Worm (Caenorhabditis elegans) whole organism, L4 larva: ENCODE data around the gene cha-1.
A peak's percentile ranks its signal among the peaks of the same experiment; 100 is the strongest.

ENCODE experiments used
- T20F7.1 ChIP-seq: fragments of 200-800 bp; sonication (Bioruptor generic); optimal IDR thresholded peaks from 2 replicates; lab custom pipeline; 2018; ENCODE audit warnings: mild to moderate bottlenecking, missing genetic modification characterization, missing compliant biosample characterization
- ZK337.2 ChIP-seq: fragments of 200-800 bp; sonication (Bioruptor generic); IDR thresholded peaks from 2 replicates; pipeline ENCODE4 v1.3.6; 2022; ENCODE audit warnings: missing genetic modification reagents, missing genetic modification characterization, missing compliant biosample characterization
- aha-1 ChIP-seq: fragments of 150-350 bp; peaks from one replicate; lab custom pipeline; 2014; ENCODE audit warnings: missing biosample characterization, missing genetic modification characterization
- aly-2 ChIP-seq: sonication (generic microtip); optimal IDR thresholded peaks from 2 replicates; lab custom pipeline; 2018; ENCODE audit warnings: missing biosample characterization, missing genetic modification characterization
- arid-1 ChIP-seq: fragments of 200-800 bp; sonication (Bioruptor generic); conservative IDR thresholded peaks from 2 replicates; pipeline ENCODE4 v1.3.6; 2022; ENCODE audit warnings: missing genetic modification reagents, missing genetic modification characterization, missing compliant biosample characterization
- attf-4 ChIP-seq: sonication (generic microtip); optimal IDR thresholded peaks from 3 replicates; lab custom pipeline; 2017; ENCODE audit warnings: missing biosample characterization, missing genetic modification characterization
- ceh-20 ChIP-seq: fragments of 200-800 bp; sonication (Bioruptor generic); IDR thresholded peaks from 2 replicates; pipeline ENCODE4 v1.3.6; 2022; ENCODE audit warnings: missing genetic modification reagents, missing genetic modification characterization, missing compliant biosample characterization
- ces-1 ChIP-seq: fragments of 150-350 bp; sonication (generic microtip); optimal IDR thresholded peaks from 4 replicates; lab custom pipeline; 2014; ENCODE audit warnings: missing biosample characterization, missing genetic modification reagents, missing genetic modification characterization
- daf-16 ChIP-seq, 3 experiments: sonication (generic microtip); optimal IDR thresholded peaks; 2 replicates each; lab custom pipeline; 2016 to 2017; ENCODE audit warnings: missing genetic modification characterization in 3 of 3, missing genetic modification reagents in 3 of 3, mild to moderate bottlenecking in 2 of 3, missing compliant biosample characterization in 2 of 3, missing biosample characterization in 1 of 3, moderate library complexity in 1 of 3
- dmd-6 ChIP-seq: fragments of 200-800 bp; sonication (Bioruptor generic); IDR thresholded peaks from 2 replicates; pipeline ENCODE4 v1.3.6; 2022; ENCODE audit warnings: missing genetic modification reagents, missing genetic modification characterization, missing compliant biosample characterization
- dmd-9 ChIP-seq: fragments of 200-800 bp; sonication (Bioruptor generic); IDR thresholded peaks from 2 replicates; pipeline ENCODE4 v1.3.6; 2022; ENCODE audit warnings: missing genetic modification reagents, missing genetic modification characterization, missing compliant biosample characterization
- dpl-1 ChIP-seq: fragments of 150-350 bp; optimal IDR thresholded peaks from 2 replicates; lab custom pipeline; 2014; ENCODE audit warnings: missing biosample characterization, missing genetic modification reagents, missing genetic modification characterization
- egl-43 ChIP-seq: fragments of 200-800 bp; sonication (Bioruptor generic); IDR thresholded peaks from 2 replicates; pipeline ENCODE4 v1.3.6; 2022; ENCODE audit warnings: missing genetic modification reagents, missing genetic modification characterization, missing compliant biosample characterization
- fos-1 ChIP-seq: fragments of 150-350 bp; optimal IDR thresholded peaks from 2 replicates; lab custom pipeline; 2014; ENCODE audit warnings: missing biosample characterization, missing genetic modification characterization
- hif-1 ChIP-seq, 2 experiments: sonication (generic microtip); optimal IDR thresholded peaks; 2 replicates each; lab custom pipeline; 2016 to 2017; ENCODE audit warnings: missing compliant biosample characterization in 2 of 2, missing genetic modification characterization in 2 of 2, missing genetic modification reagents in 2 of 2, missing genotype in 2 of 2, mild to moderate bottlenecking in 1 of 2
- hlh-11 ChIP-seq: fragments of 200-800 bp; sonication (Bioruptor generic); optimal IDR thresholded peaks from 2 replicates; lab custom pipeline; 2018; ENCODE audit warnings: mild to moderate bottlenecking, missing genetic modification characterization, missing compliant biosample characterization
- hlh-30 ChIP-seq: sonication (generic microtip); optimal IDR thresholded peaks from 2 replicates; lab custom pipeline; 2017; ENCODE audit warnings: antibody characterized with exemption, mild to moderate bottlenecking, missing genetic modification characterization, missing compliant biosample characterization; ENCODE audit not compliant: insufficient read depth
- lin-1 ChIP-seq: fragments of 200-800 bp; sonication (Bioruptor generic); IDR thresholded peaks from 2 replicates; pipeline ENCODE4 v1.3.6; 2022; ENCODE audit warnings: missing genetic modification reagents, missing genetic modification characterization, missing compliant biosample characterization
- lin-13 ChIP-seq: fragments of 150-350 bp; optimal IDR thresholded peaks from 2 replicates; lab custom pipeline; 2014; ENCODE audit warnings: missing biosample characterization, missing genetic modification reagents, missing genetic modification characterization
- lsy-2 ChIP-seq, 2 experiments: fragments of 150-350 bp in 1 of 2; sonication (generic microtip) in 1 of 2; optimal IDR thresholded peaks; 2 replicates each; lab custom pipeline; 2014 to 2017; ENCODE audit warnings: missing biosample characterization in 2 of 2, missing genetic modification characterization in 2 of 2
- madf-5 ChIP-seq, 2 experiments: fragments of 200-800 bp; sonication (Bioruptor generic); IDR thresholded peaks; 2 replicates each; pipeline ENCODE4 v1.3.6; 2022; ENCODE audit warnings: missing compliant biosample characterization in 2 of 2, missing genetic modification characterization in 2 of 2
- mdl-1 ChIP-seq, 2 experiments: fragments of 150-350 bp in 1 of 2; sonication (generic microtip) in 1 of 2; optimal IDR thresholded peaks; 2 replicates each; lab custom pipeline; 2014 to 2017; ENCODE audit warnings: missing biosample characterization in 2 of 2, missing genetic modification characterization in 2 of 2
- mdt-29 ChIP-seq: fragments of 200-800 bp; sonication (Bioruptor generic); IDR thresholded peaks from 2 replicates; pipeline ENCODE4 v1.3.6; 2022; ENCODE audit warnings: missing genetic modification reagents, missing genetic modification characterization, missing compliant biosample characterization
- mep-1 ChIP-seq: fragments of 150-350 bp; sonication (generic microtip); optimal IDR thresholded peaks from 3 replicates; lab custom pipeline; 2014; ENCODE audit warnings: missing biosample characterization, missing genetic modification characterization
- mes-2 ChIP-seq: sonication (generic microtip); optimal IDR thresholded peaks from 2 replicates; lab custom pipeline; 2016; ENCODE audit warnings: missing genotype, mild to moderate bottlenecking, missing genetic modification characterization, missing compliant biosample characterization; ENCODE audit not compliant: poor library complexity, severe bottlenecking
- mxl-2 ChIP-seq: fragments of 200-800 bp; sonication (Bioruptor generic); conservative IDR thresholded peaks from 2 replicates; pipeline ENCODE4 v1.3.6; 2022; ENCODE audit warnings: missing genetic modification reagents, missing genetic modification characterization, missing compliant biosample characterization
- mxl-3 ChIP-seq: fragments of 200-800 bp; sonication (Bioruptor generic); optimal IDR thresholded peaks from 2 replicates; lab custom pipeline; 2018; ENCODE audit warnings: mild to moderate bottlenecking, missing genetic modification characterization, missing compliant biosample characterization
- nhr-10 ChIP-seq: fragments of 150-350 bp; optimal IDR thresholded peaks from 2 replicates; lab custom pipeline; 2014; ENCODE audit warnings: missing biosample characterization, missing genetic modification characterization
- nhr-102 ChIP-seq: sonication (generic microtip); optimal IDR thresholded peaks from 2 replicates; lab custom pipeline; 2016; ENCODE audit warnings: mild to moderate bottlenecking, missing genetic modification characterization, moderate library complexity, missing compliant biosample characterization
- nhr-11 ChIP-seq: fragments of 150-350 bp; optimal IDR thresholded peaks from 2 replicates; lab custom pipeline; 2014; ENCODE audit warnings: missing biosample characterization, missing genetic modification characterization
- nhr-28 ChIP-seq: fragments of 150-350 bp; optimal IDR thresholded peaks from 2 replicates; lab custom pipeline; 2014; ENCODE audit warnings: missing biosample characterization, missing genetic modification characterization
- nhr-48 ChIP-seq: sonication (generic microtip); optimal IDR thresholded peaks from 2 replicates; lab custom pipeline; 2016; ENCODE audit warnings: mild to moderate bottlenecking, missing genetic modification characterization, missing compliant biosample characterization
- pha-4 ChIP-seq, 2 experiments: fragments of 150-350 bp in 1 of 2; fragments of 200-800 bp in 1 of 2; sonication (Bioruptor generic) in 1 of 2; IDR thresholded peaks in 1 of 2; optimal IDR thresholded peaks in 1 of 2; 2 replicates each; pipeline versions ENCODE4 v1.3.6 to Lab custom; 2014 to 2022; ENCODE audit warnings: missing genetic modification characterization in 2 of 2, missing genetic modification reagents in 2 of 2, missing biosample characterization in 1 of 2, missing compliant biosample characterization in 1 of 2
- php-3 ChIP-seq: fragments of 200-800 bp; sonication (Bioruptor generic); IDR thresholded peaks from 2 replicates; pipeline ENCODE4 v1.3.6; 2022; ENCODE audit warnings: missing genetic modification reagents, missing genetic modification characterization, missing compliant biosample characterization
- rbr-2 ChIP-seq: sonication (generic microtip); optimal IDR thresholded peaks from 2 replicates; lab custom pipeline; 2016; ENCODE audit warnings: missing genotype, missing genetic modification characterization, missing compliant biosample characterization
- set-16 ChIP-seq: fragments of 200-800 bp; sonication (Bioruptor generic); IDR thresholded peaks from 2 replicates; pipeline ENCODE4 v1.3.6; 2022; ENCODE audit warnings: missing genetic modification reagents, missing genetic modification characterization, missing compliant biosample characterization
- skn-1 ChIP-seq: fragments of 150-350 bp; optimal IDR thresholded peaks from 2 replicates; lab custom pipeline; 2014; ENCODE audit warnings: missing biosample characterization, missing genetic modification characterization
- snpc-1.2 ChIP-seq: fragments of 200-800 bp; sonication (Bioruptor generic); IDR thresholded peaks from 2 replicates; pipeline ENCODE4 v1.3.6; 2022; ENCODE audit warnings: missing genetic modification reagents, missing genetic modification characterization, missing compliant biosample characterization
- spr-3 ChIP-seq: fragments of 200-800 bp; sonication (Bioruptor generic); optimal IDR thresholded peaks from 2 replicates; lab custom pipeline; 2018; ENCODE audit warnings: mild to moderate bottlenecking, missing genetic modification characterization, missing compliant biosample characterization
- tra-1 ChIP-seq: fragments of 200-800 bp; sonication (Bioruptor generic); IDR thresholded peaks from 2 replicates; pipeline ENCODE4 v1.3.6; 2022; ENCODE audit warnings: missing genetic modification reagents, missing genetic modification characterization, missing compliant biosample characterization
- unc-62 ChIP-seq, 3 experiments: fragments of 150-350 bp in 1 of 3; sonication (generic microtip); optimal IDR thresholded peaks in 2 of 3; peaks in 1 of 3; 1 replicate in 1 of 3; 2 replicates in 2 of 3; lab custom pipeline; 2014 to 2017; ENCODE audit warnings: missing biosample characterization in 3 of 3, missing genetic modification characterization in 3 of 3, missing genetic modification reagents in 3 of 3, missing genotype in 1 of 3
- zfp-3 ChIP-seq: fragments of 200-800 bp; sonication (Bioruptor generic); conservative IDR thresholded peaks from 2 replicates; pipeline ENCODE4 v1.3.6; 2022; ENCODE audit warnings: missing genetic modification reagents, missing genetic modification characterization, missing compliant biosample characterization

Gene cha-1

ce11 chrIV:3652223-3652622 lies 27.7 kb upstream of the cha-1 start (continued):
- TF ChIP-seq lin-1 (GFP tag; lab: Robert Waterston, UW): no peak

DNA sequence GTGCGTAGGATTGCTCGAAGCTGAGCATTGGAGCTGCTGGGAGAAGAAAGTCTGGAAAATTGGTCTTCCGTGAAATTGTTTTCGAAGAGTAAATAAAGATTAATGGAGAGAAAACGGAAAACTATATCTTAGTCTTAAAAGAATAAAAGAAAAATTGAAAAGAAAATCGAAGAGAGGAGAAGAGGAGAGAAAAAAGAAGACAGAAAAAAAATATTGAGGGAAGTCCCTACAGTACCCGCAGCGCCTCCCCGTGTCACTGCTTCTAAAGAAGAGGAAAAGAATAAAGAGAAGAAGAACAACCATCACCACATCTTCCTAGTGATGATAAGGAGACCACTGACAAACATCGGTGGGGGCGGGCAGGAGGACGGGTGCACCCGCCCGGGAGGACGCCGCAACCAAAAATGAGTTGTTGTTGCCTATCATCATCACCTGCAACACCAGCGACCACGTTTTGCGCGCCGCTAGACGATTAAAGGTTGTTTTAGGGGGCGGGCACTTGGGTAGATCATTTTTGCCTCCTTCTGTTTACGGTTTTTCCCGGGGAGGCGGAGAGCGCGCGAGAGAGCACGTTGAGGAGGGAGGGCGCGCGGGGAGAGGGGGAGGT lies 24.2 kb upstream of the cha-1 start, which contains the start of gene CC8.2:
CC8.2 (minus strand) TSS at position 51 of the 607 bp plus-strand sequence.
- TF ChIP-seq mxl-2 (GFP tag; lab: Robert Waterston, UW) (peak; percentile 59; the same call in 1 of the 2 replicates), zfp-3 (no peak), dpl-1 (GFP tag; lab: Kevin White, UChicago) (peak; percentile 19), mes-2 (tag; lab: Kevin White, UChicago) (no peak), nhr-28 (tag; lab: Kevin White, UChicago) (peak; percentile 61), hif-1 (tag; optimal IDR thresholded peaks at IDR 0.05; lab: Kevin White, UChicago) (peak in 1 of 2 experiments; percentile 43), attf-4 (no peak), spr-3 (no peak), lin-13 (peak; percentile 30), aha-1 (tag; lab: Kevin White, UChicago) (peak; percentile 71), daf-16 (GFP tag; optimal IDR thresholded peaks at IDR 0.05; lab: Kevin White, UChicago) (no peak), daf-16 (tag; optimal IDR thresholded peaks at IDR 0.05; lab: Kevin White, UChicago) (peak; percentile 91), pha-4 (GFP tag; IDR thresholded peaks at IDR 0.05; lab: Robert Waterston, UW) (no peak), pha-4 (tag; optimal IDR thresholded peaks at IDR 0.05; lab: Kevin White, UChicago) (no peak), dmd-6 (GFP tag; lab: Robert Waterston, UW) (peak; percentile 50; the same call in 1 of the 2 replicates), arid-1 (GFP tag; lab: Robert Waterston, UW) (0 out of 2 replicates have a peak, but pooled peaks have one; percentile 28), unc-62 (GFP tag; optimal IDR thresholded peaks at IDR 0.05 in 1 of 2; lab: Kevin White, UChicago) (peak in 1 of 2 experiments; percentile 95), unc-62 (tag; optimal IDR thresholded peaks at IDR 0.05; lab: Kevin White, UChicago) (no peak), ZK337.2 (0 out of 2 replicates have a peak, but pooled peaks have one; percentile 12), mep-1 (tag; lab: Kevin White, UChicago) (peak; percentile 6), ceh-20 (GFP tag; lab: Robert Waterston, UW) (peak; percentile 48; the same call in 1 of the 2 replicates), hlh-30 (tag; lab: Kevin White, UChicago) (peak; percentile 61), nhr-48 (peak; percentile 87), nhr-10 (tag; lab: Kevin White, UChicago) (peak; percentile 49), egl-43 (GFP tag; lab: Robert Waterston, UW) (peak; percentile 55; the same call in 1 of the 2 replicates), tra-1 (no peak), lsy-2 (tag; optimal IDR thresholded peaks at IDR 0.05; lab: Kevin White, UChicago) (peak in 1 of 2 experiments; percentile 23), madf-5 (GFP tag; IDR thresholded peaks at IDR 0.05; lab: Robert Waterston, UW) (no peak), nhr-102 (tag; lab: Kevin White, UChicago) (peak; percentile 19), php-3 (GFP tag; lab: Robert Waterston, UW) (peak; percentile 39; the same call in 1 of the 2 replicates), aly-2 (tag; lab: Kevin White, UChicago) (no peak), snpc-1.2 (GFP tag; lab: Robert Waterston, UW) (0 out of 2 replicates have a peak, but pooled peaks have one; percentile 7), set-16 (peak; percentile 81), mdl-1 (tag; optimal IDR thresholded peaks at IDR 0.05; lab: Kevin White, UChicago) (peak; percentile 44 to 62), mxl-3 (GFP tag; lab: Kevin White, UChicago) (peak; percentile 91), hlh-11 (tag; lab: Kevin White, UChicago) (peak; percentile 85)

ce11 chrIV:3647551-3647950 lies 23.1 kb upstream of the cha-1 start:
- TF ChIP-seq zfp-3 (peak; percentile 61), pha-4 (GFP tag; IDR thresholded peaks at IDR 0.05; lab: Robert Waterston, UW) (no peak), pha-4 (tag; optimal IDR thresholded peaks at IDR 0.05; lab: Kevin White, UChicago) (no peak), daf-16 (GFP tag; optimal IDR thresholded peaks at IDR 0.05; lab: Kevin White, UChicago) (peak in 1 of 2 experiments; percentile 86), daf-16 (tag; optimal IDR thresholded peaks at IDR 0.05; lab: Kevin White, UChicago) (peak; percentile 35), hlh-30 (tag; lab: Kevin White, UChicago) (peak; percentile 65), T20F7.1 (GFP tag; lab: Kevin White, UChicago) (no peak), lin-1 (GFP tag; lab: Robert Waterston, UW) (no peak), unc-62 (GFP tag; optimal IDR thresholded peaks at IDR 0.05 in 1 of 2; lab: Kevin White, UChicago) (peak in 1 of 2 experiments; percentile 36), unc-62 (tag; optimal IDR thresholded peaks at IDR 0.05; lab: Kevin White, UChicago) (no peak), dmd-6 (GFP tag; lab: Robert Waterston, UW) (peak; percentile 36; the same call in 1 of the 2 replicates), lsy-2 (tag; optimal IDR thresholded peaks at IDR 0.05; lab: Kevin White, UChicago) (no peak), fos-1 (tag; lab: Kevin White, UChicago) (no peak), dmd-9 (no peak), rbr-2 (tag; lab: Kevin White, UChicago) (no peak), arid-1 (GFP tag; lab: Robert Waterston, UW) (no peak), nhr-11 (tag; lab: Kevin White, UChicago) (peak; percentile 46), mdl-1 (tag; optimal IDR thresholded peaks at IDR 0.05; lab: Kevin White, UChicago) (peak in 1 of 2 experiments; percentile 18), ces-1 (GFP tag; lab: Kevin White, UChicago) (no peak), mdt-29 (GFP tag; lab: Robert Waterston, UW) (peak; percentile 64; the same call in 1 of the 2 replicates), skn-1 (no peak)
